Worm (Caenorhabditis elegans) whole organism, early embryonic: ENCODE data around the gene H04D03.2.

Source experiments
- F13C5.2 ChIP-seq: sonication (generic microtip); optimal IDR thresholded peaks from 2 replicates; lab custom pipeline; 2017; ENCODE audit warnings: mild to moderate bottlenecking, missing genetic modification characterization, inconsistent platforms, missing compliant biosample characterization
- ama-1 ChIP-seq: fragments of 150-350 bp; optimal IDR thresholded peaks from 2 replicates; lab custom pipeline; 2014
- ceh-36 ChIP-seq: sonication (generic microtip); optimal IDR thresholded peaks from 2 replicates; lab custom pipeline; 2016; ENCODE audit warnings: missing genetic modification characterization, inconsistent platforms, missing compliant biosample characterization
- flt-1 ChIP-seq: fragments of 200-800 bp; sonication (Bioruptor generic); IDR thresholded peaks from 2 replicates; pipeline ENCODE4 v1.3.6; 2022; ENCODE audit warnings: missing genetic modification characterization, missing compliant biosample characterization
- sea-1 ChIP-seq: fragments of 200-800 bp; sonication (Bioruptor generic); conservative IDR thresholded peaks from 2 replicates; pipeline ENCODE4 v1.3.6; 2022; ENCODE audit warnings: missing genetic modification characterization, missing compliant biosample characterization
- tra-4 ChIP-seq: sonication (generic microtip); optimal IDR thresholded peaks from 2 replicates; lab custom pipeline; 2017; ENCODE audit warnings: missing genetic modification characterization, missing compliant biosample characterization

DNA sequence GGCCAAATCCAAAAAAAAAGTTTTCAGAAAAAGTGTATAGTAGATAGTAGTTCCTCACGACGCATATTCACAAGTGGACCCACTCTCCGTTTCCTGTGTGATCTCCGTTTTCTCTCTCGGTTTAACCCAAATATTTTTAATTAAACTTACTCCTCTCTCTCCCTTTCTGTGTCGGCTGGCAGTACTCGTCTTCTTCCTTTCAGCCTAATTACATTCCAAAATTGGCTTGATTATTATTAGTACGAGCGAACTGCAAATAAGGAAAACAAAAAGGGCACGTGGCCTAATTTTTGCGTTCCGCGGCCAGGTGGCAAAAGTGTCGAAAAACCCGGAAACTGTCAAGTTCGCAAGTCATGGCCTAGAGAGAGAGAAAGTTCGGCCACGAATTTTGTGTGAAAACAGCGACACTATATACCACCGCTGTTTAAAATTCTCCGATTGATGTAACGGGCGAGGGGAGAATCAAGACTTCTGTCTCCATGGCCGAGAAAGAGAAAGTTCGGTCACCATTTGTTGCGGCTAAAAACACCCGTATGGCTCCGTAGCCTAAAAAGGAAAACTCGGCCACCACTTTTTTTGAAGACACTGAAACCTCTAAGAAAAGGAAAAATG is 45.2 kb downstream of the H04D03.2 start:
- TF ChIP-seq F13C5.2 (tag; lab: Kevin White, UChicago) (no peak), sea-1 (GFP tag; lab: Robert Waterston, UW) (no peak), ceh-36 (tag; lab: Kevin White, UChicago) (no peak), ama-1 (no peak), tra-4 (tag; lab: Kevin White, UChicago) (no peak), flt-1 (no peak)
